Worm (Caenorhabditis elegans) whole organism, L1 larva: ENCODE data around the gene glr-6.

Experiments
- Y116A8C.19 ChIP-seq: sonication (generic microtip); optimal IDR thresholded peaks from 2 replicates; lab custom pipeline; 2016; ENCODE audit warnings: missing compliant biosample characterization, missing genetic modification characterization, borderline replicate concordance
- ama-1 ChIP-seq: fragments of 150-350 bp; optimal IDR thresholded peaks from 2 replicates; lab custom pipeline; 2014
- blmp-1 ChIP-seq: fragments of 150-350 bp; optimal IDR thresholded peaks from 2 replicates; lab custom pipeline; 2014; ENCODE audit warnings: missing biosample characterization, missing genetic modification characterization
- ceh-8 ChIP-seq: fragments of 200-800 bp; sonication (Bioruptor generic); optimal IDR thresholded peaks from 2 replicates; lab custom pipeline; 2018; ENCODE audit warnings: mild to moderate bottlenecking, missing genetic modification characterization, moderate library complexity, missing compliant biosample characterization
- ceh-82 ChIP-seq, 3 experiments: fragments of 150-350 bp in 1 of 3; sonication (generic microtip) in 2 of 3; optimal IDR thresholded peaks; 2 replicates each; lab custom pipeline; 2014 to 2017; ENCODE audit warnings: missing biosample characterization in 3 of 3, missing genetic modification characterization in 3 of 3
- dpl-1 ChIP-seq, 3 experiments: fragments of 150-350 bp in 2 of 3; sonication (generic microtip) in 1 of 3; optimal IDR thresholded peaks; 2 replicates each; lab custom pipeline; 2014 to 2017; ENCODE audit warnings: missing biosample characterization in 3 of 3, missing genetic modification characterization in 3 of 3, missing genetic modification reagents in 3 of 3
- efl-1 ChIP-seq, 4 experiments: fragments of 150-350 bp; optimal IDR thresholded peaks in 3 of 4; peaks in 1 of 4; 1 replicate in 1 of 4; 2 replicates in 3 of 4; lab custom pipeline; 2014; ENCODE audit warnings: missing biosample characterization in 2 of 4, missing genetic modification characterization in 2 of 4, missing genetic modification reagents in 2 of 4
- egl-13 ChIP-seq: sonication (generic microtip); optimal IDR thresholded peaks from 2 replicates; lab custom pipeline; 2016; ENCODE audit warnings: missing genotype, missing genetic modification reagents, missing genetic modification characterization, missing compliant biosample characterization
- elt-3 ChIP-seq, 6 experiments: fragments of 150-350 bp in 1 of 6; sonication (generic microtip); optimal IDR thresholded peaks; 2 replicates each; lab custom pipeline; 2017 to 2018; ENCODE audit warnings: missing biosample characterization in 6 of 6, missing genetic modification characterization in 6 of 6, inconsistent platforms in 1 of 6
- fkh-10 ChIP-seq: sonication (generic microtip); optimal IDR thresholded peaks from 2 replicates; lab custom pipeline; 2017; ENCODE audit warnings: missing biosample characterization, missing genetic modification reagents, missing genetic modification characterization
- fkh-4 ChIP-seq: sonication (generic microtip); optimal IDR thresholded peaks from 2 replicates; lab custom pipeline; 2016; ENCODE audit warnings: missing compliant biosample characterization, missing genetic modification characterization, borderline replicate concordance
- fkh-8 ChIP-seq: sonication (generic microtip); optimal IDR thresholded peaks from 2 replicates; lab custom pipeline; 2016; ENCODE audit warnings: mild to moderate bottlenecking, missing genetic modification characterization, missing compliant biosample characterization
- grh-1 ChIP-seq: fragments of 200-800 bp; sonication (Bioruptor generic); IDR thresholded peaks from 2 replicates; pipeline ENCODE4 v1.3.6; 2022; ENCODE audit warnings: missing genetic modification reagents, missing genetic modification characterization, missing compliant biosample characterization
- hlh-17 ChIP-seq: fragments of 200-800 bp; sonication (Bioruptor generic); optimal IDR thresholded peaks from 2 replicates; lab custom pipeline; 2018; ENCODE audit warnings: missing genetic modification characterization, mild to moderate bottlenecking, missing compliant biosample characterization, moderate library complexity, borderline replicate concordance
- hpl-2 ChIP-seq: fragments of 150-350 bp; optimal IDR thresholded peaks from 2 replicates; lab custom pipeline; 2014; ENCODE audit warnings: missing biosample characterization, missing genetic modification reagents, missing genetic modification characterization
- jun-1 ChIP-seq: fragments of 150-350 bp; optimal IDR thresholded peaks from 2 replicates; lab custom pipeline; 2014; ENCODE audit warnings: missing biosample characterization, missing genetic modification reagents, missing genetic modification characterization
- lin-14 ChIP-seq: fragments of 200-800 bp; sonication (Bioruptor generic); optimal IDR thresholded peaks from 2 replicates; lab custom pipeline; 2018; ENCODE audit warnings: mild to moderate bottlenecking, missing genetic modification characterization, moderate library complexity, missing compliant biosample characterization
- lin-35 ChIP-seq, 2 experiments: fragments of 150-350 bp; optimal IDR thresholded peaks; 2 replicates each; lab custom pipeline; 2014; ENCODE audit warnings: missing biosample characterization in 2 of 2, missing genetic modification characterization in 2 of 2, missing genetic modification reagents in 2 of 2
- lsy-2 ChIP-seq, 2 experiments: fragments of 150-350 bp; optimal IDR thresholded peaks; 2 replicates each; lab custom pipeline; 2014; ENCODE audit warnings: missing biosample characterization in 2 of 2, missing genetic modification characterization in 2 of 2
- mdl-1 ChIP-seq, 2 experiments: fragments of 150-350 bp; optimal IDR thresholded peaks; 2 replicates each; lab custom pipeline; 2014 to 2017; ENCODE audit warnings: missing biosample characterization in 2 of 2, missing genetic modification characterization in 2 of 2, inconsistent platforms in 1 of 2
- mep-1 ChIP-seq: fragments of 150-350 bp; optimal IDR thresholded peaks from 2 replicates; lab custom pipeline; 2014; ENCODE audit warnings: missing biosample characterization, missing genetic modification characterization
- nhr-19 ChIP-seq: fragments of 200-800 bp; sonication (Bioruptor generic); conservative IDR thresholded peaks from 2 replicates; pipeline ENCODE4 v1.3.6; 2022; ENCODE audit warnings: missing genetic modification characterization, missing compliant biosample characterization
- nhr-20 ChIP-seq: sonication (generic microtip); optimal IDR thresholded peaks from 2 replicates; lab custom pipeline; 2016; ENCODE audit warnings: mild to moderate bottlenecking, missing genetic modification characterization, missing compliant biosample characterization
- nhr-47 ChIP-seq: sonication (generic microtip); optimal IDR thresholded peaks from 2 replicates; lab custom pipeline; 2016; ENCODE audit warnings: mild to moderate bottlenecking, missing genetic modification characterization, moderate library complexity, missing compliant biosample characterization
- nhr-71 ChIP-seq: sonication (generic microtip); optimal IDR thresholded peaks from 2 replicates; lab custom pipeline; 2016; ENCODE audit warnings: mild to moderate bottlenecking, missing genetic modification characterization, moderate library complexity, missing compliant biosample characterization
- nhr-76 ChIP-seq: sonication (generic microtip); optimal IDR thresholded peaks from 2 replicates; lab custom pipeline; 2017; ENCODE audit warnings: missing biosample characterization, missing genetic modification characterization
- nhr-77 ChIP-seq: fragments of 150-350 bp; optimal IDR thresholded peaks from 2 replicates; lab custom pipeline; 2014; ENCODE audit warnings: missing biosample characterization, missing genetic modification characterization
- nhr-90 ChIP-seq: sonication (generic microtip); optimal IDR thresholded peaks from 2 replicates; lab custom pipeline; 2016; ENCODE audit warnings: mild to moderate bottlenecking, missing genetic modification characterization, missing compliant biosample characterization; ENCODE audit not compliant: poor library complexity
- rnt-1 ChIP-seq: sonication (generic microtip); optimal IDR thresholded peaks from 2 replicates; lab custom pipeline; 2016; ENCODE audit warnings: mild to moderate bottlenecking, missing genetic modification characterization, moderate library complexity, missing compliant biosample characterization
- skn-1 ChIP-seq: fragments of 150-350 bp; optimal IDR thresholded peaks from 2 replicates; lab custom pipeline; 2014; ENCODE audit warnings: missing biosample characterization, missing genetic modification characterization
- snpc-4 ChIP-seq: fragments of 150-350 bp; optimal IDR thresholded peaks from 2 replicates; lab custom pipeline; 2014; ENCODE audit warnings: missing biosample characterization, missing genetic modification characterization
- snu-23 ChIP-seq: sonication (generic microtip); optimal IDR thresholded peaks from 2 replicates; lab custom pipeline; 2016; ENCODE audit warnings: missing genetic modification characterization, missing compliant biosample characterization
- sptf-1 ChIP-seq: fragments of 150-350 bp; optimal IDR thresholded peaks from 2 replicates; lab custom pipeline; 2014; ENCODE audit warnings: missing biosample characterization, missing genetic modification characterization
- tbx-2 ChIP-seq: sonication (generic microtip); optimal IDR thresholded peaks from 2 replicates; lab custom pipeline; 2016; ENCODE audit warnings: missing genetic modification characterization, missing compliant biosample characterization
- tlp-1 ChIP-seq: fragments of 150-350 bp; optimal IDR thresholded peaks from 2 replicates; lab custom pipeline; 2014; ENCODE audit warnings: missing biosample characterization, missing genetic modification characterization
- unc-130 ChIP-seq: fragments of 150-350 bp; optimal IDR thresholded peaks from 2 replicates; lab custom pipeline; 2017; ENCODE audit warnings: missing biosample characterization, missing genetic modification characterization, inconsistent platforms
- unc-86 ChIP-seq: sonication (generic microtip); optimal IDR thresholded peaks from 2 replicates; lab custom pipeline; 2016; ENCODE audit warnings: missing genetic modification characterization, missing compliant biosample characterization
- vab-15 ChIP-seq: sonication (generic microtip); optimal IDR thresholded peaks from 2 replicates; lab custom pipeline; 2017; ENCODE audit warnings: missing genotype, mild to moderate bottlenecking, missing genetic modification characterization, missing compliant biosample characterization
- xbp-1 ChIP-seq: sonication (generic microtip); optimal IDR thresholded peaks from 2 replicates; lab custom pipeline; 2016; ENCODE audit warnings: missing genetic modification characterization, missing compliant biosample characterization
- zip-4 ChIP-seq: fragments of 200-800 bp; sonication (Bioruptor generic); optimal IDR thresholded peaks from 2 replicates; lab custom pipeline; 2018; ENCODE audit warnings: mild to moderate bottlenecking, missing genetic modification characterization, moderate library complexity, missing compliant biosample characterization
- ztf-4 ChIP-seq: fragments of 150-350 bp; optimal IDR thresholded peaks from 2 replicates; lab custom pipeline; 2014; ENCODE audit warnings: missing biosample characterization, missing genetic modification characterization

The glr-6 gene

DNA sequence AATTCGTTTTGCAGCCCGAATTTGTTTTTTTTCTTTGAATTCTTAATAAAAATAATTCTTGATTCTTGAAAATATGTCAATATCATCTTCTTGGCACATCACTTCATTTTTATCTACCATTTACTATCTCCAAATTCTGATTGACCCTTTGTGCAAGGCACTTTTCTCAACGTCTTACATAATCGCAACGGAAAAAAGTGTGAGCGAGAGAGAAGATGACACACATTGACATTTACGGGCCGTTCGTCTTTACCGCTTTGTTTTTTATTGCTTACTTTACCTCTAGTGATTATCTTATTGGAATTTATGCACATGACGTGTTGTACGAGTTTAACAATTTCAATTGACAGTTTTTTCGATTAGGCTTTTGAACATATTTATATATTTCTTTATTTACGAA is 8.1 kb upstream of the glr-6 start:
- TF ChIP-seq fkh-10 (GFP tag; lab: Kevin White, UChicago) (no peak), lsy-2 (tag; optimal IDR thresholded peaks at IDR 0.05; lab: Kevin White, UChicago) (no peak), ceh-82 (tag; optimal IDR thresholded peaks at IDR 0.05; lab: Kevin White, UChicago) (no peak)

DNA sequence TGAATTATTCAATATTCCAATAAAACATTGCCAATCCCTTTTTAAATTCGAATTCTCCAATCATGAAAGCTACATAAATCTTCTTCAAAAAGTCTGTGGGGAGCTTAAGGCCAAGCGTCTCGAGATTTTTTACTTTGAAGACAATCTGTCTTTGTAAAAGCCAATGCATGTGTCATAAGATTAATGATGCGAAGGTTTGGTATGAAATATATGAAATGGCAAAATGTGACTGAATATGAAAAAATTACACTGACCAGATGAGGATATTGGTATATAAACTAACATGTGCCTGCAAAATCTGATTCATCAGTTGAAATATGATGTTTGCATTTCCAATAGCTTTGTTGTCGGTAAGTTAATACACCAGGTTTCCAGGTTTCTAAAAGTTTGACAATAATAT is 5.4 kb upstream of the glr-6 start, which contains the start of gene C53B7.2:
C53B7.2 (plus strand) TSS at position 301 of the 400 bp plus-strand sequence.
- TF ChIP-seq ceh-8, result no peak
- no peak for TF ChIP-seq elt-3 (tag; optimal IDR thresholded peaks at IDR 0.05; lab: Kevin White, UChicago)
- peak; percentile 5 for TF ChIP-seq lin-14
- no peak for TF ChIP-seq unc-130 (tag; lab: Kevin White, UChicago)
- no peak for TF ChIP-seq efl-1 (optimal IDR thresholded peaks at IDR 0.05; lab: Kevin White, UChicago)
- no peak for TF ChIP-seq efl-1 (GFP tag; optimal IDR thresholded peaks at IDR 0.05 in 1 of 2; lab: Kevin White, UChicago)
- TF ChIP-seq nhr-19, result no peak

DNA sequence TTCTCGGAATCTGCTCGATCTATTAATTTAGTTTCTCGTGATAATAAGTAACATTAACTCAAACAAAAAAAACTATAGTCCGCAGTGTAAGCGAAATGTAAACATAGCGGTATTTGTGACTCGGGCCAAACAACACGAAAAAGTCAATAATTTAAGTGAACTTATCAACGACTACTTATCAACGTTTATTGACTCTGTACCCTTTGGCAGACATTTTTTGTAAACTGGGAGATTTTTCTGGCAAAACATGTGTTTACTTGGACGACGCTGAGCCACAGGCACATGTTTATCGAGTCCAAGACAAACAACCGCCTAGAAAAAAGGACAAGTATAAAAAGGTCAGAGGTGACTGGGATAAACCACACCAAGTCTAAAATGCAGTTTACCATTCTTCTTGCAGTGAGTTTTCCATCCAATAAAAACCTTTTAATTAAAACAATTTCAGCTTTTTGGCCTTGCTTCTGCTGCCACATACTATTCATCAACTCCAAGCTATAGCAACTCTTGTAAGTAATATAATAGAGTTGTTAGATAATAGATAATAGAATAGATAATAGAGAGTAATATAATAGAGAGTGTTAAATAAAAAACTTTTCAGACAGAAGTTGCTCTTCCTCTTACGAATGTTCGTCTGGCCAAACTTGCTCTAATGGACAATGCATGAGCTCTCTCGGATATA is 4.0 kb upstream of the glr-6 start, which contains the start of gene C53B7.3:
C53B7.3 (plus strand) TSS at position 362 of the 679 bp plus-strand sequence.
- TF ChIP-seq nhr-20 (tag; lab: Kevin White, UChicago), result peak; percentile 13
- no peak for TF ChIP-seq lsy-2 (tag; optimal IDR thresholded peaks at IDR 0.05; lab: Kevin White, UChicago)
- TF ChIP-seq rnt-1 (tag; lab: Kevin White, UChicago), result no peak
- peak; percentile 47 for TF ChIP-seq nhr-77 (tag; lab: Kevin White, UChicago)
- TF ChIP-seq ceh-82 (tag; optimal IDR thresholded peaks at IDR 0.05; lab: Kevin White, UChicago), result no peak
- peak; percentile 66 for TF ChIP-seq tbx-2 (tag; lab: Kevin White, UChicago)
- TF ChIP-seq efl-1 (optimal IDR thresholded peaks at IDR 0.05; lab: Kevin White, UChicago), result no peak
- peak in 1 of 2 experiments; percentile 47 for TF ChIP-seq efl-1 (GFP tag; optimal IDR thresholded peaks at IDR 0.05 in 1 of 2; lab: Kevin White, UChicago)
- TF ChIP-seq, all 84 proteins: peak for 4

DNA sequence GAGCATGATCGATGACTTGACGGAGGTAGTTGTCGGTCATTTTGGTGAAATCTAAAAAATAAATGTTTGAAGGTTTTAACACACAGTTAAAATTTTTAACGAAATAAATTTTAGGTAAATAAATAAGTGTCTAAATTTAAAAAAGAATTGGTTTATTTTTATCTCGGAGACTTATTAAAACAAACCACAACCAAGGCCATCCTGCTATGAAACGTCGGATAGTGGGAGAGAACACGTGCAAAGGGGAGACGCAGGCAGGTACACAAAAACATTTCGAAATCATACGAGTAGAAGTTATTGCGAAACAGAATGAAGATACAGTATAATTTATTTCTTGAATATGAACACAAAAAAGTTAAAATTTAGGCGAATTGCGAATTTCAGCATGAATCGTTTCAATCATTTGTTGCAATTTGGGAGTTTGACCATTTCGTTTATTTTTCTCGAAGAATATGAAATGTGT is 4.4 kb downstream of the glr-6 start, which contains the start of gene F41B4.3:
F41B4.3 (minus strand) TSS at position 51 of the 463 bp plus-strand sequence.
- TF ChIP-seq efl-1 (optimal IDR thresholded peaks at IDR 0.05; lab: Kevin White, UChicago) (peak in 1 of 2 experiments; percentile 13), efl-1 (GFP tag; optimal IDR thresholded peaks at IDR 0.05 in 1 of 2; lab: Kevin White, UChicago) (peak in 1 of 2 experiments; percentile 9), rnt-1 (tag; lab: Kevin White, UChicago) (peak; percentile 29), lsy-2 (tag; optimal IDR thresholded peaks at IDR 0.05; lab: Kevin White, UChicago) (peak; percentile 21 to 41), nhr-20 (tag; lab: Kevin White, UChicago) (peak; percentile 21), ztf-4 (tag; lab: Kevin White, UChicago) (no peak), ceh-8 (no peak), fkh-4 (tag; lab: Kevin White, UChicago) (no peak), lin-35 (GFP tag; optimal IDR thresholded peaks at IDR 0.05; lab: Kevin White, UChicago) (peak in 1 of 2 experiments; percentile 9), dpl-1 (GFP tag; optimal IDR thresholded peaks at IDR 0.05; lab: Kevin White, UChicago) (peak in 1 of 3 experiments; percentile 10), grh-1 (GFP tag; lab: Robert Waterston, UW) (no peak), nhr-90 (tag; lab: Kevin White, UChicago) (peak; percentile 16), nhr-19 (no peak), Y116A8C.19 (tag; lab: Kevin White, UChicago) (no peak), blmp-1 (peak; percentile 36), nhr-76 (tag; lab: Kevin White, UChicago) (no peak), xbp-1 (peak; percentile 99), unc-86 (tag; lab: Kevin White, UChicago) (no peak), fkh-8 (tag; lab: Kevin White, UChicago) (no peak), hpl-2 (no peak), hlh-17 (GFP tag; lab: Kevin White, UChicago) (no peak), ama-1 (lab: Kevin White, UChicago) (no peak), mdl-1 (tag; optimal IDR thresholded peaks at IDR 0.05; lab: Kevin White, UChicago) (peak in 1 of 2 experiments; percentile 54), lin-14 (peak; percentile 61), sptf-1 (tag; lab: Kevin White, UChicago) (no peak), tlp-1 (tag; lab: Kevin White, UChicago) (no peak), nhr-47 (tag; lab: Kevin White, UChicago) (peak; percentile 29), mep-1 (tag; lab: Kevin White, UChicago) (peak; percentile 72), nhr-71 (peak; percentile 48), snu-23 (GFP tag; lab: Kevin White, UChicago) (peak; percentile 34), egl-13 (no peak), zip-4 (peak; percentile 64), vab-15 (tag; lab: Kevin White, UChicago) (no peak), snpc-4 (tag; lab: Kevin White, UChicago) (no peak), skn-1 (tag; lab: Kevin White, UChicago) (peak; percentile 61), jun-1 (tag; lab: Kevin White, UChicago) (no peak), ceh-82 (tag; optimal IDR thresholded peaks at IDR 0.05; lab: Kevin White, UChicago) (peak in 1 of 3 experiments; percentile 30)
